Fruit fly (Drosophila melanogaster) whole organism, pupa: ENCODE data around the gene CG11760.

Source experiments
- CG10348 ChIP-seq: fragments of 200-800 bp; sonication (Bioruptor generic); IDR thresholded peaks from 2 replicates; pipeline ENCODE4 v1.3.6; 2022; ENCODE audit warnings: missing biosample characterization, missing genetic modification characterization
- CG13204 ChIP-seq: fragments of 200-800 bp; sonication (Bioruptor generic); optimal IDR thresholded peaks from 2 replicates; lab custom pipeline; 2018; ENCODE audit warnings: missing biosample characterization, mild to moderate bottlenecking, missing genetic modification characterization, moderate library complexity
- CG17806 ChIP-seq: fragments of 200-800 bp; sonication (Bioruptor generic); optimal IDR thresholded peaks from 2 replicates; lab custom pipeline; 2018; ENCODE audit warnings: missing biosample characterization, mild to moderate bottlenecking, missing genetic modification characterization, moderate library complexity
- CG32121 ChIP-seq: fragments of 200-800 bp; sonication (Bioruptor generic); IDR thresholded peaks from 2 replicates; pipeline ENCODE4 v1.3.6; 2022; ENCODE audit warnings: missing biosample characterization, missing genetic modification characterization
- CG34367 ChIP-seq: fragments of 200-800 bp; sonication (Bioruptor generic); optimal IDR thresholded peaks from 2 replicates; lab custom pipeline; 2018; ENCODE audit warnings: missing biosample characterization, mild to moderate bottlenecking, missing genetic modification characterization
- CG8301 ChIP-seq: fragments of 200-800 bp; sonication (Bioruptor generic); optimal IDR thresholded peaks from 2 replicates; lab custom pipeline; 2018; ENCODE audit warnings: missing biosample characterization, mild to moderate bottlenecking, missing genetic modification characterization
- D1 ChIP-seq: fragments of 200-800 bp; sonication (Bioruptor generic); optimal IDR thresholded peaks from 2 replicates; lab custom pipeline; 2018; ENCODE audit warnings: missing biosample characterization, mild to moderate bottlenecking, missing genetic modification characterization, moderate library complexity
- EcR ChIP-seq: fragments of 200-800 bp; sonication (Bioruptor generic); optimal IDR thresholded peaks from 3 replicates; lab custom pipeline; 2019; ENCODE audit warnings: missing biosample characterization, missing genetic modification characterization, mild to moderate bottlenecking, moderate library complexity, missing genetic modification reagents
- Ets98B ChIP-seq: fragments of 200-800 bp; sonication (Bioruptor generic); IDR thresholded peaks from 2 replicates; pipeline ENCODE4 v1.3.6; 2022; ENCODE audit warnings: missing biosample characterization, missing genetic modification characterization
- Pif1A ChIP-seq: fragments of 200-800 bp; sonication (Bioruptor generic); optimal IDR thresholded peaks from 3 replicates; lab custom pipeline; 2016; ENCODE audit warnings: missing biosample characterization, missing genetic modification characterization
- Pif1B ChIP-seq: fragments of 200-800 bp; sonication (Bioruptor generic); optimal IDR thresholded peaks from 3 replicates; lab custom pipeline; 2016; ENCODE audit warnings: missing biosample characterization, missing genetic modification characterization
- Snoo ChIP-seq: fragments of 200-800 bp; sonication (Bioruptor generic); optimal IDR thresholded peaks from 3 replicates; lab custom pipeline; 2017; ENCODE audit warnings: missing biosample characterization, mild to moderate bottlenecking, missing genetic modification characterization, inconsistent platforms
- fd96Ca ChIP-seq: fragments of 200-800 bp; sonication (Bioruptor generic); IDR thresholded peaks from 3 replicates; pipeline ENCODE4 v1.3.6; 2022; ENCODE audit warnings: missing biosample characterization, missing genetic modification characterization
- rn ChIP-seq: fragments of 200-800 bp; sonication (Bioruptor generic); IDR thresholded peaks from 2 replicates; pipeline ENCODE4 v1.3.6; 2022; ENCODE audit warnings: missing biosample characterization, missing genetic modification characterization

DNA sequence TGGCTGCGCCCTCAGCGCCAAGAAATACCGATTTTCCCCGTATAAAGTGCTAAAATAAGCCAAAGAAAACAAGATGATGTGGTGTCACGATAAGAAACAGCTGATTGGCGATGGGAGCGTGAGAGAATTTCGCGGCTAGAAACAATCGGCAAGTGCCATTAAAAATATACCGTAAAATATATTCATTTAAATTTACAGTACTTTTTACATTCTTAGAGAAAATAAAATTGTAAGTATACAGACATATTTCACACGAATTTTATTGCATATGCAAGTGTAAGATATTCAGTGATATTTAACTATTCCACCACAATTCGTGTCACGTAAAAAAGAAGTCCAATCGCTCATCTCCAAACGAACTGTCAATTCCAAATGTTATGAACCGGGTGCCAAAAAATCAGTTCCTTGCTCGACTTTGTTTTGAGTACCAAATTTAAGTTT lies 42.4 kb upstream of the CG11760 start, which contains the start of the genes Unc50, CG11755 and CG8043:
- TF ChIP-seq Pif1B (GFP tag; lab: Kevin White, UChicago) = peak; percentile 62
- TF ChIP-seq Pif1A (GFP tag; lab: Kevin White, UChicago) = no peak
- TF ChIP-seq EcR (GFP tag; lab: Kevin White, UChicago) = no peak
- no peak for TF ChIP-seq CG8301 (tag; lab: Kevin White, UChicago)
- TF ChIP-seq CG32121 = 0 out of 2 replicates have a peak, but pooled peaks have one; percentile 50
- TF ChIP-seq CG10348 (GFP tag; lab: Robert Waterston, UW) = peak; percentile 27; the same call in 1 of the 2 replicates
- peak; percentile 59 for TF ChIP-seq Snoo (tag; lab: Kevin White, UChicago)
- peak; percentile 34; the same call in 1 of the 2 replicates for TF ChIP-seq rn (GFP tag; lab: Robert Waterston, UW)
- TF ChIP-seq CG17806 (tag; lab: Kevin White, UChicago) = no peak
- TF ChIP-seq CG34367 (tag; lab: Kevin White, UChicago) = peak; percentile 56
- no peak for TF ChIP-seq CG13204 (GFP tag; lab: Kevin White, UChicago)
- TF ChIP-seq D1 = no peak
- peak; percentile 51 for TF ChIP-seq Ets98B (GFP tag; lab: Robert Waterston, UW)
- peak; percentile 73 for TF ChIP-seq fd96Ca (GFP tag; lab: Robert Waterston, UW)
